Fruit fly (Drosophila melanogaster) ovary, adult (tissue): Measurements from ENCODE around the gene GILT3.

Experiments used
- CG17801 ChIP-seq: fragments of 200-800 bp; optimal IDR thresholded peaks from 2 replicates; lab custom pipeline; 2019; ENCODE audit warnings: missing biosample characterization, mild to moderate bottlenecking, missing genetic modification characterization, moderate library complexity; ENCODE audit not compliant: partially characterized antibody

Gene GILT3

DNA sequence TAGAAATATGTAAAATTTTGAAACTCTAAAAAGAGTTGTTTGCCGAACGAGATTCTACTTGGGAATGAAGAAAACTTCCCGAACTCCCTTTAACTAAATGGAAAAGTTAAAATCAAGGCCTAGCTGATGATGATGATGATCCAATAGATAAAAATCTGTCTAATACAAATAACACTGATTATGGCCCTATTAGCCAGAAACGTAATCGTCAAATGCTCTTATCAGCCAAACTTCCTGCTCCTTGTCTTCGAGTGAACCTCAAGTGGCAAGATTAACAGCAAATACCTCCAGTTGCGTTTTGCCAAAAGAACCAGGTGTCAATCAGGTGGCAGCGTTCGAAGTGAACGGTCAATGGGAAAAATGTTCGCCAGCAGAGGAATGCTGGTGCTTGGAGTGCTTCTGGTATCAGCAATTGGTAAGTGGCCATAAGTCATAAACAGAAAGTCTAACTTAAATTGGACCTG, 23.2 kb downstream of the GILT3 start, which contains the start of the genes CG31468 and Gba1a:
Gene CG31468 (minus strand): TSS at position 51 of the 464 bp plus-strand sequence.
Gene Gba1a (plus strand): TSS at position 318 of the 464 bp plus-strand sequence.
- TF ChIP-seq CG17801 (GFP tag; lab: Kevin White, UChicago) = no peak

dm6 chr3R:23702461-23702860, 25.3 kb downstream of the GILT3 start, which contains the start of gene Qsox4:
Gene Qsox4, plus strand, starts transcription at chr3R:23702761.
- TF ChIP-seq CG17801 (GFP tag; lab: Kevin White, UChicago) = no peak

DNA sequence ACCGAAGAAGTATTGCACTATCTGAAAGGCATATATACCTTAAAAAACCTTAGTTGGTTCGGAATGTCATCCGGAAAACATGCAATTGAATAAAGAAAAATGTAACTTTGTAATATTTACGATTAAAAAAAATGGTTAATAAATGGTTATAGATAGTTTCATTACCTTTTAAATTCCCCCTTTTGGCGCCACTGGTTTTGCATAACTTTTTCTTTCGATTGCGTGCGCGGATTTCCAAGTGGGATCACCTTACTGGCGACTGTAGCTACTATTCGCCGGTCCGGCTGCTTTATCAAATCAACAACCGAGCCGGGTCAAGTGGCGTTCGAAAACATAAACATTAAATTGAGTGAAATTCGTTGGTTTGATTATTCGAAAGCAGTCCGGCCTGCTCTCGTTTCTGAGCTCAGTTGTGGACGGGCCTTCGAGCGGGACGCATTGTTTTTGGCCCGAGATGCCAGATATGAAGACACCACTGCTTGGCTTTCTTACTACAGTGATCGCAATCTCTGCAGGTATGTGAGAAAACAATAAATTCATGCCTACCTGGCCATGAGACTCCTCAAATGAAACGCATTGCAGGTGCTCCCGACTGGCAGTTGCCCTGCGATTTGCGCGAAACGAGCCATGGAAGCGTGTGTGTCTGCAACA, 27.4 kb downstream of the GILT3 start, which contains the start of gene Gba1b:
Gene Gba1b (plus strand): TSS at position 422 of the 651 bp plus-strand sequence.
- TF ChIP-seq CG17801 (GFP tag; lab: Kevin White, UChicago) = no peak

DNA sequence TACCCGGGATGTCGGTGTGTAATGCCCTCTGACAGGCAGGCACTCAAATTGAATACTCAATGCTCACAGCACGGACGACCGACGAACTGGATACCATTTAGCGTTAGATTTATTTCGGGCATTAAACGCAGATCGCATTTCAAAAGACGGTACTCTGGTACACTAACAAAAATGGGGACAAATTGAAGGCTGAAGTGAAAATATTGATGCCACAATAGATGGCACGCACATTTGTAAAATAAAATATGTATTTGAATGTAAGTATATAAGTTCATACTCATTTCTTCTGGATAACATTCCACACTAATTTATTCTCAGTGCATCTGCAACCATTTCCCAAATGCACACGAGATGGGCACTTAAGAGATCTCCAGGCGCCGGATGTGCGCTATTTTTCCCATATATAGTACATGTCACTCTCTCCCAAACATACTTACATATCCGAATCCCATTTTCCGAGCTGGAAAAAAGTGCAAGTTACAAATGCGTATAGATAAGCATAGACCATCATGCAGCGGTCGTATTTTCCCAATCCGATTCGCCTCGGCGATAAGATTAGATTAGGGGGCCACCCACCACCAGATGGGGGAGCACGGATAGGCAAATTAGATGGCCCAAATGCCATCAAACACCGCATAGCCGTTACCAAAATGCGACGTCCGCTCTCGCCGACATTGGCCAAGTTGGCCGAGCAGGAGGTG, 32.5 kb downstream of the GILT3 start, which contains the start of gene CG10301:
Gene CG10301 (plus strand): TSS at position 651 of the 701 bp plus-strand sequence.
- no peak for TF ChIP-seq CG17801 (GFP tag; lab: Kevin White, UChicago)

dm6 chr3R:23711195-23711594, 34.0 kb downstream of the GILT3 start, which contains the start of gene CG10300:
Gene CG10300, plus strand, starts transcription at chr3R:23711527.
- TF ChIP-seq CG17801 (GFP tag; lab: Kevin White, UChicago) = no peak

DNA sequence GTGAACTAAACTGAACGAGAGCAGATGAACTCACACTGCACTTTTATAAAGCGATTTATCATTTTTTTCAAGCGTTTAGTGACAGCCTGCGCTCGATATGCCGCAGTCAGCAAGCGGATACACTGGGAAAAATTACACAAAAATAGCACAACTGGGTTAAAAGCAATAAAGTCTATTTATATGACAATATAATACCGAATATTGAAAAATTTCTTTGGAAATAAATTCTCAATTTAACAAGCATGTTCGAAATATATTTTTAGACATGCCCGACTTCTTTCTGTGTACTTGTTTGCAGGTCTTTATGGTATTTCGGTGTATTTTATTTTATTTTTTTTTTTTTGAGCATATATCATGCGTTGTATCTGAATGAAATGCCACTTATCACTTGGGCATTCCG, 36.7 kb downstream of the GILT3 start:
- TF ChIP-seq CG17801 (GFP tag; lab: Kevin White, UChicago) = no peak

DNA sequence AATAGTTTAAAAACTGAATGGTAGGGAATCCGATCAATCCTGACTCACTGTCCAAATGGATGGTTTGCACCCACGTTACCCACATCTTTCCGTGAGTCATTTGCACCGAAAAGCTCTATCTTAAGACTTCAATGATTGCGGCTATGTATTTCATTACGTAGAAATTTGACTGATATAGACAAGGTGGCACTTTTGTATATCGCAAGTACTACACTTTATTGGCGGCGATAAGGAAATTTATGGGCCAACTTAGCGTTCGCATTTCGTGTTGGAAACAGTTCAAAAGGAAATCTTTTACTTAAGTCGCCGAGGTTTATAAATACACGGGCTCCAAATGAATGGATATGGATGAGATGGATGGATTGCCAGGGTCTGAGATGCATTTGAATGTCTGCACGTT, 37.7 kb downstream of the GILT3 start:
- TF ChIP-seq CG17801 (GFP tag; lab: Kevin White, UChicago) = no peak

DNA sequence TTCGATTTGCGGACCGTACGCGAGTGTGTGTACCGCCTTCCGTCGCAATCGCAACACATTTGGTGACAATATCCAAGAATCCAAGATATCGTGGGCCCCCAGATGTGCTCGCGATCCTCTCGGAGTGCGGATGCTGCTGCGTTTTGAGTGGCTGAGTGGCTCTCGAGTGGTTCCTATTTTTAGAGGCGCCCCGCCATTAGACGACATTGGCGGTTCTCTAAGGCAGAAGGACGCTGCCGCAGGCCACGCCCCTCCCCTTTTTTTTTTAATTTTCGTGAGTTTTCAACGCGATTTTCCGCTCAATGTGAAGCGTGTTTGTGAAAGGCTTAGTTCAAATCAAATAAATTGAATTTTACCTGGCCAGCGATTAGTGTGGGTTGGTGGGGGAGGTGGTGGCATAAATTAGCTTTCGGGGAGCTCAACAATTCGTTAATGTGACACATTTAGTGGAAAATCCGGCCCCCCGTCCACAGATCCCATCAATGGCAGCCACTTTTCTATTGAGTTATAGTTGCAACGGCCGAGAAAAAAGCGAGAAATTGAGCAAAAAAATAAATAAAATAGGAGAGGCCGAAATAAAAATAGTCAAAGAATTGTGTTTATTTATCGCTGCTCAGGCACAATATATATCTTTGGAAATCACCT, 41.3 kb downstream of the GILT3 start, which contains the start of gene nau:
Gene nau (minus strand): TSS at position 61 of the 645 bp plus-strand sequence.
- TF ChIP-seq CG17801 (GFP tag; lab: Kevin White, UChicago) = no peak

DNA sequence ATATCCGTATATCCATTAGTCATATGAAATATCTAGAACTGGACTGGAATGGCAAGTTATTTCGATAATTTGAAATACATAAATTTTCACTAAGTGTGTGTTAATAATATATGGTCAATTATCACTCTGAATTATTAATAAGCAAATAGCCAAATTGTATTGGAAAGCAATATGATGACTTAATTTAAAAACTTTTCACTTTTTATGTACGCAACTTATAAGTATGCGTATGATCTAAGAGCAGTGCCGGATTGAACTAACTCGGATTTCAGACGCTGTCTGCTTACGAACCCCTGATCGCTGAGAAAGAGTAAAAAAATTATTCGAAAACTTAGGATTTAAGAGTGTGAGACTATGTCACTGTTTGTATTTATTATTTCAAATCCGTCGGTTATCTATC, 44.4 kb downstream of the GILT3 start, which contains the start of gene CG10232:
Gene CG10232 (minus strand): TSS at position 101 of the 400 bp plus-strand sequence.
- no peak for TF ChIP-seq CG17801 (GFP tag; lab: Kevin White, UChicago)

- TF ChIP-seq CG17801 (GFP tag; lab: Kevin White, UChicago) = peak; percentile 54
Observed at dm6 chr3R:23721936-23722335, 44.8 kb downstream of the GILT3 start.

DNA sequence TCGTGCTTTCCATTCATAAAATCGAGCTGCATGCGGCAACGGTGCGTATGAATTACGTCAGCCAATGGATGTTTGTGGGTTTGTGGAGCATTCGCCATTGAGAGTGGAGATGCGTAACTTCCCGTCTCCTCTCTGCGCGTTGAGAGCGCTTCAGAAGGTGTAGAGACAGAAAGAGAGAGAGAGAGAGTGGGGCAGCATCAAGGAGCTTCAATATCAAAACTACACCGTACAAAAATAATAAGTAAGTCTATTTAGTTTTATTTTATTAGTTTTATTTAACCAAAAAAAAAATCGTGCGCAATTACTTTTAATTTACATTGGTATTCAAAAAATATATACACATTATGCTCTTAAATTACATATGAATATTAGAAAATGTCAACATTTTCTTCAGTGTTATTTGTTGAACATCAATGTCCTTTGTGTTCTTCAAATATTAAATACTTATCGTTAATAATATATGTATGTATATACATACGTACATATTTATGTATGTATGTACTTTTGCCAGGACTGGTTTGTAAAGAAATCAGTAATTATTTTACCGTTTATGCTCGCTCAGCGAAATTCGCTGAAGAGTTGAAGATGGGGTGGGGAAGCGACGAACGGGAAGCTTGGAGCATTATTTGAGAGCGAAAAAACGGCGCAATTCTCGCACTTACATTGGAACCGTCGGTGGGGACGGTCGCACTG, 45.7 kb downstream of the GILT3 start, which contains the start of gene CG10365:
Gene CG10365 (plus strand): TSS at position 652 of the 693 bp plus-strand sequence.
- no peak for TF ChIP-seq CG17801 (GFP tag; lab: Kevin White, UChicago)

DNA sequence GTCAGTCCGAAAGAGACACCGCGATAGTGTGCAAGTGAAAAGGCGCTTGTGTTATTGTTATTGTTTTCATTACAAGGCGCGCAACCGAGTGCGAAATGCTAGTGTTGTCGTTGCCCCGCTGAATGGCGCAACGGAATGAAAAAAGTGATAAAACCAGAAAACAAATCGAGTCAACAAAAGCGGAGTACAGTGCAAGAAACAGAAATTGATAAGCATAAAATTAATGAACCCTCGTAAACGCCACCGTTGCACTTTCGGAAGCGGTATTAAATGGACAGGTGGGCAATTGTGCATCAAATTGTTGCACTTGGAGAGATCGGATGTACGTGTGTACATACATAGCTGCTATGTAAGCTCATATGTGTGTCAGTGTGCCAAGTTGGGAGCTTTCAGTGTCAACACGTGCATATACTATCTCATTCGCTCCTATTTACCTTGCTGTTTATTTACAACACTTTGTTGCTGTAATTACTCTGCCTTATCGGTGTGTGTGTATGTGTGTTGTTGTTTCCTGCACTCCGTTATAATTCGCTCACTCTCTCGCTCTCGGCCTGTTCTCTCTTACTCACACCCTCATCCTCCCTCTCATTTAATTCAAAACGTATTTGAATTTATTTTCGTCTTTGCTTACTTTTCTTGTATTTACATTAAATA, 46.4 kb downstream of the GILT3 start:
- TF ChIP-seq CG17801 (GFP tag; lab: Kevin White, UChicago) = peak; percentile 17

DNA sequence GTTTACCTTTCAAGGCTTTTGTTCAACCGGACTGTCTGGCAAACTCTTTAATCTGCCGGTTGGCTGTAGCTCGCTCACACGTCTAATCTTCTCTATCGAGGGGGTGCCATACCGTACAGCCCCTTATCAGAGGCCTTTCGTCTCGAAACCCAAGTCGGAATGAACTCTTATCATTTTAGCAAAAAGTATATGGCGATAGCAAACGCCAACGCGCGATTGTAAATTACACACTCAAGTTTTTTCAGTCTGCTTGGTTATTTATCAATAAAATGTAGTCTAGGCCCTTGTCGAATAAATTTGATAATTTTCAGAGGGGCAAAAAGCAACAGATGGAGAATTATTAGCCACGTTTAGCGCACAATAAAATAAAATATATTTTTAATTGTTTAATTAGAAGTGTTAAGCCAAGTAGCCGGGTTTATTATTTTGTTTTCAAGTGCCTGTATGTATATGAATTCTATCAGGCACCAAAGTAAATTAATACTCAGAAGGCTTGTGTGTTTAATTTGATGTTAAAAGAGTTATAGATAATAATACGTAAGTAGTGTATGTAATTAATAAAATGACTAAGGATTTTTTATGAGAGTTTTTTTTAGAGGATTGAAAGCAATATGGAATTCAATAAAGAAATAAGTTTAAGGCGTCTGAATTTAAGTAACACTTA, 47.8 kb downstream of the GILT3 start:
- no peak for TF ChIP-seq CG17801 (GFP tag; lab: Kevin White, UChicago)
